Worm (Caenorhabditis elegans): ENCODE data around the gene F55A4.3.
A peak's percentile ranks its signal among the peaks of the same experiment; 100 is the strongest.

Gene F55A4.3

DNA sequence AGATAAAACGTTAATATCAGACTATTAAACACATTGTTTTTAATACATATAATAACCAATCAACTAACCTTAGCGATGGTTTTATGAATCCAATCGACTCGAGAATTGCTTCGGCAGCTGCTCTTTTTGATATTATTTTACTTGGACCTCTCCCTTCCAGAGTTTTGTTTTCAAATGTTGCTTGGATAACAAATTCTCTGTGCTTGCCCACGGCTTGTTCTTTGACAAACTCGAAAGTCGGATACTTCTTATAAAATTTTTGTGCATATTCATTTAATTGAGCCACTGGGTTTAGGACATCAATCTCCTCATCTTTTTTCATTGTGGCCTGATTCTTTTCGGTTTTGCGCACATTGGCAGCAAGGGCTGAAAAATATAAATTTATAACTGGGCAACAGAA lies at the start of gene F55A4.3:
F55A4.3 (minus strand) TSS at position 101 of the 400 bp plus-strand sequence.
- TF ChIP-seq ets-4 (tag; optimal IDR thresholded peaks at IDR 0.05): no peak
- TF ChIP-seq tbx-7 (tag; optimal IDR thresholded peaks at IDR 0.05): no peak
- no peak for TF ChIP-seq ceh-45 (GFP tag; IDR thresholded peaks at IDR 0.05)
- TF ChIP-seq Y22D7AL.16 (tag; optimal IDR thresholded peaks at IDR 0.05): no peak

DNA sequence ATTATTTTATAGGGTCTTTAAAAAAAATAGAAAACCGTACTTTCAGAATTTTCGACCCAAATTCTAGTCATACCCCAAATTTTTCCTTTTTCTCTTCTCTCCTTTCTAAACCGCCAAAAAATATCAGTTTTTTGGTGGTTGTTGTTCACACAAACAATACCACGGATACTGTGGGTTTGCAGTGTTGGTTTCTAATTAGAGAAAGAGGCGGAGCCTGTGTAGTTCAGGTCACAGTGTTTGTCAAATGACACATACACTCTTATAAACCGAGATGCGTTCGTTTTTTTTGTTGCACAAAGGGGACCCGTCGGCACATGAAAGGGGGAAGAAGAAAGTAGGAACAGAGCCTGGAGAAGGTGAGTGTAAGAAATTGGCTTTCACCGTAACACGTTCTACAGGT lies 47.2 kb upstream of the F55A4.3 start, which contains the start of gene lim-6:
lim-6 (plus strand) TSS at position 301 of the 400 bp plus-strand sequence.
- TF ChIP-seq Y22D7AL.16 (tag; optimal IDR thresholded peaks at IDR 0.05) (no peak), ceh-24 (tag; optimal IDR thresholded peaks at IDR 0.05) (no peak), npax-4 (tag; optimal IDR thresholded peaks at IDR 0.05) (no peak), pros-1 (tag; optimal IDR thresholded peaks at IDR 0.05) (no peak), rnt-1 (tag; optimal IDR thresholded peaks at IDR 0.05) (no peak), C08G9.2 (tag; optimal IDR thresholded peaks at IDR 0.05) (no peak), unc-42 (tag; optimal IDR thresholded peaks at IDR 0.05) (no peak)

DNA sequence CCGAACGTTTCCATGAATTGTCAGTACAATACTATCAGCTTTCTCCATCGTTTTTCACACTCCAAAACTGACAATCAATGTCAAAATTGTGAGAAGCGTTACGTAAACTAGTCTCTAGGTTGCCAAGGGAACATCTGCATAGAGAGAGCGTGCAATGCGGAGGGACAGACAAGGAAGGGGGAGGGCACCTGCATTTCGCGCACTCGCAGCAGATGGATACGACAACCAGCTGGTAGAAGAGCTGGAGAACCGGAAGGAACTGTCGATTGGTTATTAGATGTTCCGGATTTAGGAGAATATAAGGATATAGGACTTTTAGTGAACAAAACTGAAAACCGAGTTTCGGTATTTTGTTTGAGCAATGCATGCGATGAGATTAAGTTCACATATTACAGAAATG lies 44.1 kb upstream of the F55A4.3 start, which contains the start of gene mksr-1:
mksr-1 (minus strand) TSS at position 144 of the 400 bp plus-strand sequence.
- TF ChIP-seq gmeb-2 (tag; optimal IDR thresholded peaks at IDR 0.05): no peak
- TF ChIP-seq unc-3 (GFP tag; conservative IDR thresholded peaks at IDR 0.05): no peak
- TF ChIP-seq unc-3 (tag; optimal IDR thresholded peaks at IDR 0.05): no peak
- TF ChIP-seq hlh-15 (tag; optimal IDR thresholded peaks at IDR 0.05): no peak
- no peak for TF ChIP-seq elt-4 (tag; optimal IDR thresholded peaks at IDR 0.05)
- no peak for TF ChIP-seq sdc-2 (tag; optimal IDR thresholded peaks at IDR 0.05)
- TF ChIP-seq K09A11.1 (tag; optimal IDR thresholded peaks at IDR 0.05; ENCODE audit: insufficient read depth): no peak
- no peak for TF ChIP-seq dve-1 (tag; optimal IDR thresholded peaks at IDR 0.05)
- no peak for TF ChIP-seq ceh-14 (tag; optimal IDR thresholded peaks at IDR 0.05)
- no peak for TF ChIP-seq fax-1 (tag; optimal IDR thresholded peaks at IDR 0.05)

DNA sequence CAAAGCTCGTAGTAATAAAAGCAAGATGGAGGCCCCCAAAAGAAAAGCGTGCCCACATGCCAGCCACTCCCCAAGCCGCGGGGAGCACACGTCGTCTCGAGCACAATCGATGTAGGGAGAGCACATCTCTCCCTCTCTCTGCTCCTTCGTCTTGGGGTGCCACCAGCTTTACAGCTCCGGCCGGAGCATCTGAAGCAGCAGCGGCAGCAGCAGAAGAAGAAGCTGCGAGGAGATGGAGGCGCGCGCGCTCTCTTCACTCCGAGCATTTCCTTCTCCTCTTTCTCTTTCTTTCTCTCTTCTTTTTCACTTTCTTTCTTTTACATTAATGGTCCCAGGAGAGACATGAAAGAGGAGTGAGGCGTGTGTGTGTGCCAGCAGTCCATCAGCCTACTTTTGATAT lies 39.2 kb upstream of the F55A4.3 start:
- TF ChIP-seq K02D7.2 (tag; optimal IDR thresholded peaks at IDR 0.05) (no peak), ceh-2 (tag; optimal IDR thresholded peaks at IDR 0.05) (no peak), unc-55 (GFP tag; optimal IDR thresholded peaks at IDR 0.05) (peak; percentile 58), madf-2 (tag; optimal IDR thresholded peaks at IDR 0.05) (no peak), ceh-48 (tag; optimal IDR thresholded peaks at IDR 0.05) (peak; percentile 30), ceh-34 (tag; optimal IDR thresholded peaks at IDR 0.05) (peak; percentile 71), F13H6.1 (tag; optimal IDR thresholded peaks at IDR 0.05) (no peak), unc-3 (GFP tag; conservative IDR thresholded peaks at IDR 0.05) (0 out of 2 replicates have a peak, but pooled peaks have one; percentile 5), unc-3 (tag; optimal IDR thresholded peaks at IDR 0.05) (peak; percentile 61), syd-9 (tag; optimal IDR thresholded peaks at IDR 0.05) (peak; percentile 55), ceh-18 (tag; optimal IDR thresholded peaks at IDR 0.05) (peak; percentile 80), hlh-13 (GFP tag; optimal IDR thresholded peaks at IDR 0.05) (no peak), sdc-2 (tag; optimal IDR thresholded peaks at IDR 0.05) (peak; percentile 60), sox-4 (tag; optimal IDR thresholded peaks at IDR 0.05) (peak; percentile 4), tbx-7 (tag; optimal IDR thresholded peaks at IDR 0.05) (no peak), npax-4 (tag; optimal IDR thresholded peaks at IDR 0.05) (no peak), C08G9.2 (tag; optimal IDR thresholded peaks at IDR 0.05) (peak; percentile 38), pros-1 (tag; optimal IDR thresholded peaks at IDR 0.05) (peak; percentile 61), unc-42 (tag; optimal IDR thresholded peaks at IDR 0.05) (peak; percentile 84), elt-4 (tag; optimal IDR thresholded peaks at IDR 0.05) (no peak), ceh-19 (GFP tag; optimal IDR thresholded peaks at IDR 0.05) (peak; percentile 6), ceh-31 (tag; optimal IDR thresholded peaks at IDR 0.05) (peak; percentile 77), tbx-2 (tag; optimal IDR thresholded peaks at IDR 0.05) (peak; percentile 61), hlh-8 (tag; optimal IDR thresholded peaks at IDR 0.05) (peak; percentile 71), K09A11.1 (tag; optimal IDR thresholded peaks at IDR 0.05; ENCODE audit: insufficient read depth) (no peak), rnt-1 (tag; optimal IDR thresholded peaks at IDR 0.05) (peak; percentile 74), odd-2 (tag; optimal IDR thresholded peaks at IDR 0.05) (no peak), gmeb-2 (tag; optimal IDR thresholded peaks at IDR 0.05) (no peak), ceh-14 (tag; optimal IDR thresholded peaks at IDR 0.05) (peak; percentile 48), lim-6 (tag; optimal IDR thresholded peaks at IDR 0.05) (peak; percentile 93), ttx-3 (tag; optimal IDR thresholded peaks at IDR 0.05) (no peak), nfya-1 (tag; optimal IDR thresholded peaks at IDR 0.05) (peak; percentile 79), fkh-6 (tag; optimal IDR thresholded peaks at IDR 0.05) (peak; percentile 10), dmd-4 (tag; optimal IDR thresholded peaks at IDR 0.05; ENCODE audit: borderline replicate concordance) (no peak)
